Fruit fly (Drosophila melanogaster) whole organism, adult: ENCODE data around the gene Vps39.
A peak's percentile ranks its signal among the peaks of the same experiment; 100 is the strongest.

Source experiments
- CG11617 ChIP-seq: fragments of 200-800 bp; sonication (Bioruptor generic); optimal IDR thresholded peaks from 2 replicates; lab custom pipeline; 2017; ENCODE audit warnings: mild to moderate bottlenecking, missing biosample characterization, missing genetic modification reagents, missing genetic modification characterization
- CG12768 ChIP-seq: fragments of 200-800 bp; sonication (Bioruptor generic); optimal IDR thresholded peaks from 2 replicates; lab custom pipeline; 2017; ENCODE audit warnings: missing biosample characterization, missing genetic modification characterization, mild to moderate bottlenecking, moderate library complexity, missing genetic modification reagents
- CG14711 ChIP-seq: fragments of 200-800 bp; sonication (Bioruptor generic); optimal IDR thresholded peaks from 2 replicates; lab custom pipeline; 2018; ENCODE audit warnings: missing biosample characterization, mild to moderate bottlenecking, missing genetic modification characterization, moderate library complexity
- CG1620 ChIP-seq: fragments of 200-800 bp; sonication (Bioruptor generic); optimal IDR thresholded peaks from 2 replicates; lab custom pipeline; 2016; ENCODE audit warnings: missing biosample characterization, missing genetic modification characterization
- CG33017 ChIP-seq: fragments of 200-800 bp; sonication (Bioruptor generic); optimal IDR thresholded peaks from 2 replicates; lab custom pipeline; 2018; ENCODE audit warnings: missing biosample characterization, mild to moderate bottlenecking, missing genetic modification characterization, moderate library complexity
- CG5204 ChIP-seq: fragments of 200-800 bp; sonication (Bioruptor generic); optimal IDR thresholded peaks from 2 replicates; lab custom pipeline; 2016; ENCODE audit warnings: missing biosample characterization, missing genetic modification characterization
- CG7045 ChIP-seq: fragments of 200-800 bp; sonication (Bioruptor generic); optimal IDR thresholded peaks from 2 replicates; lab custom pipeline; 2017; ENCODE audit warnings: missing biosample characterization, mild to moderate bottlenecking, missing genetic modification characterization
- CG7101 ChIP-seq: fragments of 200-800 bp; sonication (Bioruptor generic); optimal IDR thresholded peaks from 2 replicates; lab custom pipeline; 2018; ENCODE audit warnings: missing biosample characterization, mild to moderate bottlenecking, missing genetic modification characterization, moderate library complexity
- Clk ChIP-seq: fragments of 200-800 bp; sonication (Bioruptor generic); optimal IDR thresholded peaks from 2 replicates; lab custom pipeline; 2017; ENCODE audit warnings: missing biosample characterization, missing genetic modification characterization
- Crg-1 ChIP-seq: fragments of 200-800 bp; sonication (Bioruptor generic); optimal IDR thresholded peaks from 2 replicates; lab custom pipeline; 2016; ENCODE audit warnings: missing biosample characterization, missing genetic modification characterization
- Hr96 ChIP-seq: fragments of 200-800 bp; sonication (Bioruptor generic); optimal IDR thresholded peaks from 2 replicates; lab custom pipeline; 2016; ENCODE audit warnings: missing biosample characterization, missing genetic modification characterization
- Mnt ChIP-seq: fragments of 200-800 bp; sonication (Bioruptor generic); optimal IDR thresholded peaks from 2 replicates; lab custom pipeline; 2016; ENCODE audit warnings: missing biosample characterization, mild to moderate bottlenecking, missing genetic modification characterization
- bab1 ChIP-seq: fragments of 200-800 bp; sonication (Bioruptor generic); optimal IDR thresholded peaks from 3 replicates; lab custom pipeline; 2019; ENCODE audit warnings: missing biosample characterization, mild to moderate bottlenecking, missing genetic modification characterization, moderate library complexity
- cic ChIP-seq: fragments of 200-800 bp; sonication (Bioruptor generic); optimal IDR thresholded peaks from 2 replicates; lab custom pipeline; 2017; ENCODE audit warnings: missing biosample characterization, mild to moderate bottlenecking, missing genetic modification characterization, moderate library complexity
- cnc ChIP-seq, 2 experiments: fragments of >200 bp; optimal IDR thresholded peaks; 2 replicates each; lab custom pipeline; 2017
- kay ChIP-seq: fragments of 200-800 bp; sonication (Bioruptor generic); peaks from one replicate; lab custom pipeline; 2016; ENCODE audit warnings: missing biosample characterization, missing genetic modification characterization, borderline replicate concordance
- ovo ChIP-seq: fragments of 200-800 bp; sonication (Bioruptor generic); optimal IDR thresholded peaks from 2 replicates; lab custom pipeline; 2016; ENCODE audit warnings: missing biosample characterization, missing genetic modification characterization
- pad ChIP-seq: fragments of 200-800 bp; sonication (Bioruptor generic); optimal IDR thresholded peaks from 3 replicates; lab custom pipeline; 2017; ENCODE audit warnings: missing biosample characterization, missing genetic modification characterization, mild to moderate bottlenecking, moderate library complexity, missing genetic modification reagents
- tj ChIP-seq: fragments of 200-800 bp; sonication (Bioruptor generic); optimal IDR thresholded peaks from 3 replicates; lab custom pipeline; 2017; ENCODE audit warnings: missing biosample characterization, mild to moderate bottlenecking, missing genetic modification characterization, moderate library complexity
- toe ChIP-seq: fragments of 200-800 bp; sonication (Bioruptor generic); optimal IDR thresholded peaks from 2 replicates; lab custom pipeline; 2016; ENCODE audit warnings: missing biosample characterization, missing genetic modification characterization

Gene Vps39

DNA sequence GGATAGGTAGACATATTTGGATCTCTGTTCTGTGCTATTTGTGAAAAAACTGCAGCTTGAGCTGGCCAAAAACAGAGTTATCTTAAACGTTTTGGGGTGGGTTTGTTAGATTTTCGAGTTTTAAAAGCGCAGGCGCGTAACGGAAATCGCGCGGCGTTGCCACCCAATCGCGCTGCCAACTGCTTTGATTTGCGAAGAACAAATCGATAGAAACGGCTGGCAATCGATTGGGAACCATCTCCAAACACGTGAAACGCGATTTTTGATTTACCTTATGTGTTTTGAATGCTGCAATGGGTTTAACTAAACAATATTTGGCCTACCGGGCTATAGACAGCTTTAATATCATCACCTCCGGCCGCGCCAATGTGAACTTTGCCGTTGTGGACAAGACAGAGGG, 9.2 kb upstream of the Vps39 start, which contains the start of the genes CG14312 and CG8064:
Gene CG14312 (minus strand): TSS at position 88 of the 400 bp plus-strand sequence.
Gene CG8064 (plus strand): TSS at position 220 of the 400 bp plus-strand sequence.
- TF ChIP-seq bab1 (GFP tag; lab: Kevin White, UChicago) (peak; percentile 11), kay (GFP tag; lab: Kevin White, UChicago) (no peak), Hr96 (no peak), Mnt (GFP tag; lab: Kevin White, UChicago) (peak; percentile 97)

DNA sequence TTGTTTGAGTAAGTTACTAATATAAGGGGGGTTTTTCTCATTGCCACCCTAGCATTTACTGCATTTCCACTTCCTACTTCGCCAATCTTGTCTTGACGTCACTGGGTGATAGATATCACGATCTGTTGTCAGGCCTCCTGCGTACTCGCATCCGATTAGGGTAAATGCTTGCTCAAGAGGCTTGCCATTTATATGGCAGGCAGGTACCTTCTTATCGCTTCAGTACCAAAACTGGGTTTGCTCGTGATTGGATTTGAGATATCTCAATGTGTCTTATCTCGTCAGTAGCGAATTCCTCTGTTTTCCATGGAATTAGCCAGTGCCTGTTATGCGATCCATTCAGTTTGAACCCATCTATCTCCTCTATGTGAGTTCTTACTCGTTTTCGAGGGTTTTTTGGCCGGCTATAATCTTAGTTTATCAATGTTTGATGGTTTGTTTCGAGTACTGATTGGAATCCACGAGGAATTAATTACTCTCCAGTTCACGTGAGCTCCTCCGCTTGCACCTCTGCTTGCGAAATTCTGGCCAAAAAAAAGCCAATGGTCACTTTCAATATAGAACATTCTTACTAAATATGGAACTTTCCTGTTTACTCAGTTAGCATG, 6.7 kb upstream of the Vps39 start:
- TF ChIP-seq Mnt (GFP tag; lab: Kevin White, UChicago) (no peak), ovo (GFP tag; lab: Kevin White, UChicago) (no peak), pad (GFP tag; lab: Kevin White, UChicago) (no peak), tj (GFP tag; lab: Kevin White, UChicago) (no peak), CG14711 (no peak), kay (GFP tag; lab: Kevin White, UChicago) (no peak), CG5204 (no peak), CG7045 (GFP tag; lab: Kevin White, UChicago) (no peak), cic (GFP tag; lab: Kevin White, UChicago) (no peak), Hr96 (no peak), toe (no peak)

DNA sequence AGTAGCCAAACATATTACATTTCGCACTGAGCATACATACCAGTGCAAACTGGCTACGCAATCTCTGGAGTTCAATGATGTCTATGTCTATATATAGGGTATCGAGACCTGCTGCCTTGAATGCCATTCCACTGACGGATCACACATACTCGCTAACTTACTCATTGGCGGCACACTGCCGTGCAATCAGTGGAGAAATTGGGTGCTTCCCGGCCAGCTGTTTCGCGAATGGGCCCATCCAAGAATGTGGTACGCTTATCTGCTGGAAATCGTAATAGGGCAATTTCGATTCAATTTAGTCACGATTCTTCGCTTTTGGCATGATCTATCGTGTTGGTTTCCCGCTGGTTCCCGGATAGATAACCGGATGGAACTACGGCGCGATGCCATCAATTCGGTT, 5.9 kb upstream of the Vps39 start:
- TF ChIP-seq CG14711: no peak
- no peak for TF ChIP-seq cic (GFP tag; lab: Kevin White, UChicago)
- TF ChIP-seq CG1620: no peak
- no peak for TF ChIP-seq pad (GFP tag; lab: Kevin White, UChicago)
- no peak for TF ChIP-seq Clk (GFP tag; lab: Kevin White, UChicago)
- no peak for TF ChIP-seq Crg-1
- TF ChIP-seq kay (GFP tag; lab: Kevin White, UChicago): no peak
- no peak for TF ChIP-seq Mnt (GFP tag; lab: Kevin White, UChicago)
- TF ChIP-seq toe: no peak
- TF ChIP-seq CG7045 (GFP tag; lab: Kevin White, UChicago): no peak
- no peak for TF ChIP-seq CG11617 (GFP tag; lab: Kevin White, UChicago)
- TF ChIP-seq tj (GFP tag; lab: Kevin White, UChicago): no peak
- no peak for TF ChIP-seq bab1 (GFP tag; lab: Kevin White, UChicago)
- no peak for TF ChIP-seq Hr96
- TF ChIP-seq CG12768: no peak

DNA sequence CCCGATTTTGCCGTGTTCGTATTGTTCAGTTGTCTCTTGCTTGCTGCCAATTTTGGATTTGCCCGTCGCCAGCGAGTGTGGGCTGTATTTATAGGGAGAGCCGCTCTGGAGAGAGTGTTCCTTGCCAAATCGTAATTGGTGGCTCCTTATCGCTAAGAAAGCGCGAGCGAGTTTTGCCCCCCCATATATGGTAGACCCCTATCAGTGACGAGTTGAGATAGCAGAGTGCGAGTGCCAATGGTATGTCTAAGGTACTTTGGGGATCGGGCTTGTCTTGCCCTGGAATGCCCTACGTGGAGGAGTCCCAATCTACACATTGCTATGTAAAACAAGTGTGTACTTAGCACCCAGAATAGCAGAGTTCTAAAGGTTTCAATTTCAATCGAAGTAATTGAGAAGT, 5.2 kb upstream of the Vps39 start, which contains the start of gene CG7142:
Gene CG7142 (minus strand): TSS at position 29 of the 400 bp plus-strand sequence.
- no peak for TF ChIP-seq ovo (GFP tag; lab: Kevin White, UChicago)
- no peak for TF ChIP-seq CG14711
- TF ChIP-seq Clk (GFP tag; lab: Kevin White, UChicago): no peak
- peak; percentile 12 for TF ChIP-seq Mnt (GFP tag; lab: Kevin White, UChicago)
- TF ChIP-seq CG33017 (tag; lab: Kevin White, UChicago): peak; percentile 18
- TF ChIP-seq Hr96: no peak
- TF ChIP-seq Crg-1: no peak
- no peak for TF ChIP-seq CG1620
- TF ChIP-seq kay (GFP tag; lab: Kevin White, UChicago): peak; percentile 34
- no peak for TF ChIP-seq tj (GFP tag; lab: Kevin White, UChicago)
- no peak for TF ChIP-seq CG5204
- TF ChIP-seq CG12768: no peak
- TF ChIP-seq pad (GFP tag; lab: Kevin White, UChicago): no peak
- TF ChIP-seq bab1 (GFP tag; lab: Kevin White, UChicago): no peak
- TF ChIP-seq cnc (optimal IDR thresholded peaks at IDR 0.05; lab: Kevin White, UChicago): no peak
- no peak for TF ChIP-seq CG11617 (GFP tag; lab: Kevin White, UChicago)
- no peak for TF ChIP-seq toe
- no peak for TF ChIP-seq CG7101 (tag; lab: Kevin White, UChicago)
- no peak for TF ChIP-seq CG7045 (GFP tag; lab: Kevin White, UChicago)
- peak; percentile 1 for TF ChIP-seq cic (GFP tag; lab: Kevin White, UChicago)

DNA sequence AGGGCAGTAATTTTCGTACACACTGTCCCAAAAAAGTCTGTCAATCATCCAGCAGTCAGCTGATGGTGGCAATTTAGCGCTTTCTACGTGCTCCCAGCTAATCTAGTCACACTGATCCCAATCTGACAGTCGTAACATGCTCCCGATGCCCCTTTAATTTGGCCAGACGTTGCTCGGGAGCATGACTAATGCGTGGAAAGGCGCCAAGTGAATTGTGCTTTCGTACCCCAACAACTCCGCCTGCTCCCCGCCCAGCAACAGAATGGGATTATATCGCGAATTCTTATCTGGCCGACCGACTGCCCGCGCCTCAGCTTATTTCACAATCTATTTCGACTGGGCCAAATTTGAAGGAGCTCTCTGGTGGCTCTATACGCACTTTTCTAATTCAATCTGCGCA, 3.2 kb upstream of the Vps39 start:
- TF ChIP-seq CG11617 (GFP tag; lab: Kevin White, UChicago): no peak
- no peak for TF ChIP-seq toe
- TF ChIP-seq bab1 (GFP tag; lab: Kevin White, UChicago): no peak
- no peak for TF ChIP-seq CG7045 (GFP tag; lab: Kevin White, UChicago)
- TF ChIP-seq ovo (GFP tag; lab: Kevin White, UChicago): no peak
- TF ChIP-seq cic (GFP tag; lab: Kevin White, UChicago): no peak
- TF ChIP-seq CG33017 (tag; lab: Kevin White, UChicago): no peak
- TF ChIP-seq cnc (optimal IDR thresholded peaks at IDR 0.05; lab: Kevin White, UChicago): no peak
- TF ChIP-seq CG5204: no peak

DNA sequence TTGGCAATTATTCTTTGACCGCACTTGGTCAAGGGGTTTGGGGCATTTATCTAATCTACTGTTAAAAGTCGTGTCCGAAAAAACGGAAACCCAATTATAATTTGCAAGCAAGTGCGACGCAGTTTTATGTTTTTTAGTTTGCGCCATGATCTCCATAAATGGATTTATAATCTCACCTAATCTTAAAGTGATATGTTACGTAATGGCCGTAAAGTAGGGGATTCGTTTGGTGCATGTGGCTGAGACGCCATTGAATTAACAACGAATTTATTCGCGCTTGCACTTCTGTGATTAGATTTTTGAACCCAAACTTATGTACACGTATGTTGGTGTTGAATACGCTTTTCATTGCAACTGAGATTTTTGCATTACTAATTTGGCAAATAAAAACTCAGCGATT, 2.4 kb upstream of the Vps39 start:
- TF ChIP-seq ovo (GFP tag; lab: Kevin White, UChicago) (no peak), CG1620 (no peak), tj (GFP tag; lab: Kevin White, UChicago) (no peak), Clk (GFP tag; lab: Kevin White, UChicago) (no peak), CG11617 (GFP tag; lab: Kevin White, UChicago) (no peak), CG5204 (no peak), CG33017 (tag; lab: Kevin White, UChicago) (no peak), Crg-1 (no peak), CG12768 (no peak), CG7101 (tag; lab: Kevin White, UChicago) (no peak), cic (GFP tag; lab: Kevin White, UChicago) (no peak), Hr96 (no peak), kay (GFP tag; lab: Kevin White, UChicago) (no peak), toe (no peak), CG14711 (no peak)
